Worm (Caenorhabditis elegans) whole organism, L2 larva: ENCODE measurements around the gene Y41E3.6.

Experiments
- C34F6.9 ChIP-seq: fragments of 150-350 bp; optimal IDR thresholded peaks from 2 replicates; lab custom pipeline; 2014; ENCODE audit warnings: missing biosample characterization, missing genetic modification characterization
- F13H6.1 ChIP-seq: sonication (generic microtip); optimal IDR thresholded peaks from 2 replicates; lab custom pipeline; 2016; ENCODE audit warnings: missing genetic modification characterization, missing compliant biosample characterization
- R02D3.7 ChIP-seq: fragments of 150-350 bp; optimal IDR thresholded peaks from 2 replicates; lab custom pipeline; 2014; ENCODE audit warnings: missing biosample characterization, missing genetic modification characterization
- Y55F3AM.14 ChIP-seq: fragments of 200-800 bp; sonication (Bioruptor generic); optimal IDR thresholded peaks from 2 replicates; lab custom pipeline; 2018; ENCODE audit warnings: mild to moderate bottlenecking, missing genetic modification characterization, missing compliant biosample characterization
- ZK546.5 ChIP-seq: sonication (generic microtip); optimal IDR thresholded peaks from 2 replicates; lab custom pipeline; 2017; ENCODE audit warnings: missing biosample characterization, missing genetic modification characterization
- alr-1 ChIP-seq: fragments of 150-350 bp; optimal IDR thresholded peaks from 2 replicates; lab custom pipeline; 2014; ENCODE audit warnings: missing biosample characterization, missing genetic modification characterization
- aly-2 ChIP-seq: fragments of 150-350 bp; optimal IDR thresholded peaks from 2 replicates; lab custom pipeline; 2014; ENCODE audit warnings: missing biosample characterization, missing genetic modification characterization
- ama-1 ChIP-seq: fragments of 150-350 bp; optimal IDR thresholded peaks from 2 replicates; lab custom pipeline; 2018; ENCODE audit warnings: inconsistent platforms
- blmp-1 ChIP-seq: sonication (generic microtip); optimal IDR thresholded peaks from 2 replicates; lab custom pipeline; 2017; ENCODE audit warnings: missing genetic modification characterization, mild to moderate bottlenecking, missing compliant biosample characterization, antibody characterized with exemption, moderate library complexity; ENCODE audit not compliant: insufficient read depth
- ceh-16 ChIP-seq: fragments of 150-350 bp; optimal IDR thresholded peaks from 2 replicates; lab custom pipeline; 2014; ENCODE audit warnings: missing biosample characterization, missing genetic modification characterization
- ceh-82 ChIP-seq: fragments of 150-350 bp; optimal IDR thresholded peaks from 2 replicates; lab custom pipeline; 2014; ENCODE audit warnings: missing biosample characterization, missing genetic modification characterization
- crh-2 ChIP-seq: sonication (generic microtip); optimal IDR thresholded peaks from 2 replicates; lab custom pipeline; 2017; ENCODE audit warnings: missing biosample characterization, missing genetic modification characterization
- dmd-4 ChIP-seq: sonication (generic microtip); optimal IDR thresholded peaks from 2 replicates; lab custom pipeline; 2017; ENCODE audit warnings: missing biosample characterization, missing genetic modification characterization
- egl-27 ChIP-seq: sonication (generic microtip); optimal IDR thresholded peaks from 3 replicates; lab custom pipeline; 2017; ENCODE audit warnings: missing biosample characterization, missing genetic modification reagents, missing genetic modification characterization
- elt-1 ChIP-seq: fragments of 150-350 bp; optimal IDR thresholded peaks from 2 replicates; lab custom pipeline; 2014; ENCODE audit warnings: missing biosample characterization, missing genetic modification characterization
- elt-3 ChIP-seq: sonication (generic microtip); optimal IDR thresholded peaks from 2 replicates; lab custom pipeline; 2017; ENCODE audit warnings: missing biosample characterization, missing genetic modification characterization
- fos-1 ChIP-seq: fragments of 150-350 bp; optimal IDR thresholded peaks from 2 replicates; lab custom pipeline; 2014; ENCODE audit warnings: missing biosample characterization, missing genetic modification characterization
- gmeb-1 ChIP-seq: fragments of 150-350 bp; optimal IDR thresholded peaks from 2 replicates; lab custom pipeline; 2014; ENCODE audit warnings: missing biosample characterization, missing genetic modification characterization
- lin-11 ChIP-seq: fragments of 150-350 bp; sonication (generic microtip); optimal IDR thresholded peaks from 2 replicates; lab custom pipeline; 2014; ENCODE audit warnings: missing biosample characterization, missing genetic modification characterization, inconsistent platforms, mixed read lengths
- lin-13 ChIP-seq: fragments of 150-350 bp; optimal IDR thresholded peaks from 2 replicates; lab custom pipeline; 2014; ENCODE audit warnings: missing biosample characterization, missing genetic modification reagents, missing genetic modification characterization
- lin-39 ChIP-seq: fragments of 150-350 bp; optimal IDR thresholded peaks from 2 replicates; lab custom pipeline; 2014; ENCODE audit warnings: missing biosample characterization, missing genetic modification reagents, missing genetic modification characterization
- lsy-2 ChIP-seq, 2 experiments: fragments of 150-350 bp in 1 of 2; sonication (generic microtip) in 1 of 2; optimal IDR thresholded peaks; 2 replicates each; lab custom pipeline; 2014 to 2017; ENCODE audit warnings: missing biosample characterization in 2 of 2, missing genetic modification characterization in 2 of 2
- mab-5 ChIP-seq: fragments of 150-350 bp; optimal IDR thresholded peaks from 2 replicates; lab custom pipeline; 2014; ENCODE audit warnings: missing biosample characterization, missing genetic modification characterization
- mbf-1 ChIP-seq: sonication (generic microtip); optimal IDR thresholded peaks from 2 replicates; lab custom pipeline; 2017; ENCODE audit warnings: missing biosample characterization, missing genetic modification characterization
- mdl-1 ChIP-seq, 2 experiments: fragments of 150-350 bp in 1 of 2; sonication (generic microtip) in 1 of 2; optimal IDR thresholded peaks; 2 replicates each; lab custom pipeline; 2017; ENCODE audit warnings: missing biosample characterization in 2 of 2, missing genetic modification characterization in 2 of 2
- nhr-10 ChIP-seq: sonication (generic microtip); optimal IDR thresholded peaks from 2 replicates; lab custom pipeline; 2017; ENCODE audit warnings: missing biosample characterization, missing genetic modification characterization
- nhr-11 ChIP-seq: fragments of 150-350 bp; optimal IDR thresholded peaks from 2 replicates; lab custom pipeline; 2014; ENCODE audit warnings: missing biosample characterization, missing genetic modification characterization
- nhr-12 ChIP-seq: fragments of 150-350 bp; optimal IDR thresholded peaks from 2 replicates; lab custom pipeline; 2014; ENCODE audit warnings: missing biosample characterization, missing genetic modification characterization
- nhr-129 ChIP-seq: fragments of 150-350 bp; optimal IDR thresholded peaks from 2 replicates; lab custom pipeline; 2014; ENCODE audit warnings: missing biosample characterization, missing genetic modification characterization
- nhr-21 ChIP-seq: fragments of 150-350 bp; optimal IDR thresholded peaks from 2 replicates; lab custom pipeline; 2014; ENCODE audit warnings: missing biosample characterization, missing genetic modification characterization
- nhr-23 ChIP-seq: fragments of 150-350 bp; optimal IDR thresholded peaks from 2 replicates; lab custom pipeline; 2014; ENCODE audit warnings: missing biosample characterization, missing genetic modification reagents, missing genetic modification characterization
- nhr-237 ChIP-seq: fragments of 150-350 bp; optimal IDR thresholded peaks from 2 replicates; lab custom pipeline; 2014; ENCODE audit warnings: missing biosample characterization, missing genetic modification characterization
- nhr-25 ChIP-seq: fragments of 150-350 bp; sonication (generic microtip); optimal IDR thresholded peaks from 3 replicates; lab custom pipeline; 2014; ENCODE audit warnings: missing biosample characterization, missing genetic modification characterization
- nhr-6 ChIP-seq: fragments of 150-350 bp; optimal IDR thresholded peaks from 2 replicates; lab custom pipeline; 2014; ENCODE audit warnings: missing biosample characterization, missing genetic modification characterization
- peb-1 ChIP-seq: fragments of 150-350 bp; optimal IDR thresholded peaks from 2 replicates; lab custom pipeline; 2014; ENCODE audit warnings: missing biosample characterization, missing genetic modification characterization
- skn-1 ChIP-seq: sonication (generic microtip); optimal IDR thresholded peaks from 2 replicates; lab custom pipeline; 2017; ENCODE audit warnings: missing biosample characterization, missing genetic modification characterization
- sma-3 ChIP-seq: sonication (generic microtip); optimal IDR thresholded peaks from 2 replicates; lab custom pipeline; 2016; ENCODE audit warnings: missing genetic modification reagents, missing genetic modification characterization, missing compliant biosample characterization
- sma-9 ChIP-seq, 2 experiments: fragments of 150-350 bp in 1 of 2; sonication (generic microtip) in 1 of 2; optimal IDR thresholded peaks; 2 replicates each; lab custom pipeline; 2014 to 2016; ENCODE audit warnings: missing genetic modification characterization in 2 of 2, mild to moderate bottlenecking in 1 of 2, missing biosample characterization in 1 of 2, missing compliant biosample characterization in 1 of 2, missing genetic modification reagents in 1 of 2, moderate library complexity in 1 of 2
- snpc-4 ChIP-seq: fragments of 150-350 bp; optimal IDR thresholded peaks from 2 replicates; lab custom pipeline; 2014; ENCODE audit warnings: missing biosample characterization, missing genetic modification characterization
- unc-39 ChIP-seq: fragments of 150-350 bp; optimal IDR thresholded peaks from 2 replicates; lab custom pipeline; 2014; ENCODE audit warnings: missing biosample characterization, missing genetic modification characterization
- unc-55 ChIP-seq: fragments of 150-350 bp; sonication (generic microtip); optimal IDR thresholded peaks from 3 replicates; lab custom pipeline; 2014; ENCODE audit warnings: missing biosample characterization, missing genetic modification reagents, missing genetic modification characterization
- unc-62 ChIP-seq: fragments of 150-350 bp; optimal IDR thresholded peaks from 2 replicates; lab custom pipeline; 2014; ENCODE audit warnings: missing biosample characterization, missing genetic modification reagents, missing genetic modification characterization
- ztf-1 ChIP-seq: fragments of 200-800 bp; sonication (Bioruptor generic); conservative IDR thresholded peaks from 2 replicates; pipeline ENCODE4 v1.3.6; 2022; ENCODE audit warnings: missing genetic modification characterization, missing compliant biosample characterization
- ztf-11 ChIP-seq: sonication (generic microtip); optimal IDR thresholded peaks from 2 replicates; lab custom pipeline; 2017; ENCODE audit warnings: missing biosample characterization, missing genetic modification characterization
- ztf-4 ChIP-seq: fragments of 150-350 bp; optimal IDR thresholded peaks from 2 replicates; lab custom pipeline; 2014; ENCODE audit warnings: missing biosample characterization, missing genetic modification characterization

Y41E3.6 gene

ce11 chrIV:15037492-15037891 lies 30.9 kb downstream of the Y41E3.6 start:
- no peak for TF ChIP-seq dmd-4 (tag; lab: Kevin White, UChicago)
- no peak for TF ChIP-seq mab-5 (tag; lab: Kevin White, UChicago)
- TF ChIP-seq snpc-4: no peak
- TF ChIP-seq unc-62: no peak
- no peak for TF ChIP-seq blmp-1 (tag; lab: Kevin White, UChicago)
- TF ChIP-seq F13H6.1 (tag; lab: Kevin White, UChicago): no peak
- no peak for TF ChIP-seq nhr-23 (tag; lab: Kevin White, UChicago)
- no peak for TF ChIP-seq skn-1 (tag; lab: Kevin White, UChicago)
- no peak for TF ChIP-seq nhr-12 (tag; lab: Kevin White, UChicago)
- no peak for TF ChIP-seq egl-27 (tag; lab: Kevin White, UChicago)
- TF ChIP-seq ceh-82 (tag; lab: Kevin White, UChicago): no peak
- no peak for TF ChIP-seq ztf-11 (tag; lab: Kevin White, UChicago)
- no peak for TF ChIP-seq nhr-25 (tag; lab: Kevin White, UChicago)
- TF ChIP-seq lin-11 (tag; lab: Kevin White, UChicago): no peak
- TF ChIP-seq elt-3 (tag; lab: Kevin White, UChicago): no peak
- no peak for TF ChIP-seq mdl-1 (tag; optimal IDR thresholded peaks at IDR 0.05; lab: Kevin White, UChicago)
- TF ChIP-seq aly-2: no peak

- TF ChIP-seq peb-1 (tag; lab: Kevin White, UChicago) (no peak), nhr-11 (tag; lab: Kevin White, UChicago) (no peak), nhr-6 (tag; lab: Kevin White, UChicago) (no peak), sma-9 (GFP tag; optimal IDR thresholded peaks at IDR 0.05; lab: Kevin White, UChicago) (no peak), sma-9 (tag; optimal IDR thresholded peaks at IDR 0.05; lab: Kevin White, UChicago) (no peak), fos-1 (tag; lab: Kevin White, UChicago) (no peak), lin-13 (no peak), Y55F3AM.14 (GFP tag; lab: Kevin White, UChicago) (no peak), ztf-1 (no peak), lin-39 (no peak), unc-62 (no peak), crh-2 (no peak), ceh-16 (no peak), ZK546.5 (tag; lab: Kevin White, UChicago) (no peak), unc-55 (no peak), nhr-237 (tag; lab: Kevin White, UChicago) (no peak), ztf-4 (no peak), ceh-82 (tag; lab: Kevin White, UChicago) (no peak), blmp-1 (tag; lab: Kevin White, UChicago) (no peak), aly-2 (no peak), lsy-2 (tag; optimal IDR thresholded peaks at IDR 0.05; lab: Kevin White, UChicago) (no peak)
Measured at ce11 chrIV:15038821-15039220, 32.2 kb downstream of the Y41E3.6 start.

- TF ChIP-seq skn-1 (tag; lab: Kevin White, UChicago) (no peak), ztf-4 (peak; percentile 65), mab-5 (tag; lab: Kevin White, UChicago) (peak; percentile 10), lsy-2 (tag; optimal IDR thresholded peaks at IDR 0.05; lab: Kevin White, UChicago) (peak; percentile 86 to 90), nhr-25 (tag; lab: Kevin White, UChicago) (peak; percentile 81), C34F6.9 (tag; lab: Kevin White, UChicago) (peak; percentile 95), snpc-4 (peak; percentile 53), mdl-1 (tag; optimal IDR thresholded peaks at IDR 0.05; lab: Kevin White, UChicago) (no peak), elt-1 (tag; lab: Kevin White, UChicago) (no peak), ama-1 (lab: Kevin White, UChicago) (peak; percentile 46), nhr-6 (tag; lab: Kevin White, UChicago) (peak; percentile 12), nhr-10 (tag; lab: Kevin White, UChicago) (no peak), dmd-4 (tag; lab: Kevin White, UChicago) (no peak), F13H6.1 (tag; lab: Kevin White, UChicago) (peak; percentile 63), lin-13 (peak; percentile 84), ztf-1 (no peak), crh-2 (peak; percentile 81), egl-27 (tag; lab: Kevin White, UChicago) (no peak), ZK546.5 (tag; lab: Kevin White, UChicago) (no peak), nhr-23 (tag; lab: Kevin White, UChicago) (no peak), mbf-1 (tag; lab: Kevin White, UChicago) (no peak), ceh-16 (no peak), elt-3 (tag; lab: Kevin White, UChicago) (no peak), sma-3 (peak; percentile 57), nhr-21 (tag; lab: Kevin White, UChicago) (peak; percentile 71), ztf-11 (tag; lab: Kevin White, UChicago) (no peak), R02D3.7 (no peak), unc-39 (tag; lab: Kevin White, UChicago) (no peak), alr-1 (tag; lab: Kevin White, UChicago) (no peak), lin-11 (tag; lab: Kevin White, UChicago) (peak; percentile 55), peb-1 (tag; lab: Kevin White, UChicago) (no peak), lin-39 (no peak), nhr-12 (tag; lab: Kevin White, UChicago) (no peak), unc-55 (peak; percentile 81), gmeb-1 (tag; lab: Kevin White, UChicago) (peak; percentile 94), ceh-82 (tag; lab: Kevin White, UChicago) (no peak), nhr-129 (tag; lab: Kevin White, UChicago) (peak; percentile 96), fos-1 (tag; lab: Kevin White, UChicago) (peak; percentile 44), nhr-11 (tag; lab: Kevin White, UChicago) (no peak), sma-9 (GFP tag; optimal IDR thresholded peaks at IDR 0.05; lab: Kevin White, UChicago) (peak; percentile 64), sma-9 (tag; optimal IDR thresholded peaks at IDR 0.05; lab: Kevin White, UChicago) (no peak)
Measured at ce11 chrIV:15039477-15039876, 32.9 kb downstream of the Y41E3.6 start, which contains the start of gene hrpu-1. Gene hrpu-1 (plus strand): TSS chrIV:15039616.
